Fruit fly (Drosophila melanogaster): ENCODE results near the gene Prestin.
A peak's percentile ranks its signal among the peaks of the same experiment; 100 is the strongest.

The Prestin gene

DNA sequence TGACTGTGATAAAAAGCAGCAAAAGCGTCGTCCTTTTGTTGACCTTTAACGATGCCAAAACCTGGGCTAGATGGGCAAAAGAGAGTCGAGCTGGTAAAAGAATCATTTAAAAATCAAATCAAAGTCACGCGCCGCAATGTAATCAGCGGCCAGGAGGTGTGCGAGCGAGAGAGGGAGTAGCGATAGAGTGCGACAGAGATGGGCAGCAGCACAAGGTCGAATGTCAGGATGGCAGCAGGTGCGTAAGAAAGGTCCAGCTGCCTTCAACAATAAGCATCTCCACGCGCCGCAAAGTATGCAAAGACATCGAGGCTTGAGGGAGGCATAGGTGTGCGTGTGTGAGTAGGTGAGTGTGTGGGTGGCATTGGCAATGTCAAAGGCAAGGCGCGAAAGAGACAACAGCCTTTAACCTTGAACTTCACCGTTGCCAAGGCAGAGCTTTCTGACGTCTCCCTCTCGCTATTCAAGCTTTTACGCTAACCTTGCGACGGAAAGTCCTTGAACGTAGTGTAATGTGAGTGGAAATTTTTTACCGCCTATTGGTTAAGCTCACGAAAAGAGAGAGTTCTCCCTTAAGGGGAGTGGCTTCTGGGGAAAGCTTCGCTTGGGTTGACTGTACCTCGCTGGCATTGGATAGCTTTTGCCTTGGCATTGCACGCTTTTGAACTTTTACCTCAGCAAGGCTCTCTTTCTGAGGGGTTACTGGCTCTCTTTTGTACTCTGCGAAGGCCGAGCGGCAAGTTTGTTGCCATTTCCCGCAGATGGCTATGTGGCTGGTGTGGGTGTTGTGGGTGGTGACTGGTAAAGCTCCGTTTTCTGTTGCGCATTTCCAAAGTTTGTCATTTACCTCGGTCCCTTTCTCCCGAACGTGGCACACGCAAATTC lies 22.3 kb upstream of the Prestin start:
- TF ChIP-seq Xrp1 (GFP tag; IDR thresholded peaks at IDR 0.05) (no peak), scrt (GFP tag; optimal IDR thresholded peaks at IDR 0.05) (peak; percentile 62), CG1602 (GFP tag; optimal IDR thresholded peaks at IDR 0.05) (no peak), CG18262 (tag; optimal IDR thresholded peaks at IDR 0.05) (no peak), CrebB (tag; optimal IDR thresholded peaks at IDR 0.05) (no peak), CG6272 (GFP tag; IDR thresholded peaks at IDR 0.05) (no peak), pum (GFP tag; optimal IDR thresholded peaks at IDR 0.05) (no peak), CG3726 (GFP tag; IDR thresholded peaks at IDR 0.05) (no peak), ken (GFP tag; IDR thresholded peaks at IDR 0.05) (no peak), Rfx (GFP tag; IDR thresholded peaks at IDR 0.05) (peak; percentile 49; the same call in 1 of the 2 replicates), usp (GFP tag; optimal IDR thresholded peaks at IDR 0.05) (no peak), Ets65A (GFP tag) (peak; percentile 53), Hey (tag; optimal IDR thresholded peaks at IDR 0.05) (peak; percentile 24), Vsx1 (GFP tag; optimal IDR thresholded peaks at IDR 0.05) (no peak), Oli (tag; optimal IDR thresholded peaks at IDR 0.05) (no peak), Lpt (GFP tag; optimal IDR thresholded peaks at IDR 0.05) (no peak), Hmr (GFP tag; optimal IDR thresholded peaks at IDR 0.05) (no peak), Ets97D (GFP tag; optimal IDR thresholded peaks at IDR 0.05) (no peak), CG11398 (GFP tag; optimal IDR thresholded peaks at IDR 0.05) (no peak), CG10267 (tag; optimal IDR thresholded peaks at IDR 0.05) (no peak), inv (GFP tag; IDR thresholded peaks at IDR 0.05; ENCODE audit: partially characterized antibody) (no peak), CG3163 (GFP tag; optimal IDR thresholded peaks at IDR 0.05) (peak; percentile 47), CG2199 (GFP tag; IDR thresholded peaks at IDR 0.05) (no peak), CG13287 (GFP tag; IDR thresholded peaks at IDR 0.05; ENCODE audit: partially characterized antibody) (no peak), CG14860 (GFP tag; IDR thresholded peaks at IDR 0.05; ENCODE audit: partially characterized antibody) (no peak), org-1 (GFP tag; optimal IDR thresholded peaks at IDR 0.05) (no peak), Sox102F (GFP tag; optimal IDR thresholded peaks at IDR 0.05) (no peak), tio (GFP tag; optimal IDR thresholded peaks at IDR 0.05) (no peak), cwo (GFP tag; optimal IDR thresholded peaks at IDR 0.05) (peak; percentile 15), cg (GFP tag; optimal IDR thresholded peaks at IDR 0.05) (peak; percentile 3), Scr (GFP tag; IDR thresholded peaks at IDR 0.05; ENCODE audit: partially characterized antibody) (no peak), Nf-YB (GFP tag; optimal IDR thresholded peaks at IDR 0.05) (no peak), chinmo (GFP tag; IDR thresholded peaks at IDR 0.05; ENCODE audit: partially characterized antibody) (0 out of 4 replicates have a peak, but pooled peaks have one; percentile 36), pb (GFP tag; optimal IDR thresholded peaks at IDR 0.05) (no peak), fru (optimal IDR thresholded peaks at IDR 0.05) (no peak), lab (GFP tag; optimal IDR thresholded peaks at IDR 0.05) (peak; percentile 0), Asciz (GFP tag; optimal IDR thresholded peaks at IDR 0.05) (no peak), pros (GFP tag; optimal IDR thresholded peaks at IDR 0.05) (no peak), tup (GFP tag; optimal IDR thresholded peaks at IDR 0.05) (no peak), CG17612 (GFP tag; IDR thresholded peaks at IDR 0.05) (no peak), Trl (optimal IDR thresholded peaks at IDR 0.05) (peak; percentile 48 to 75), Trl (GFP tag; optimal IDR thresholded peaks at IDR 0.05) (no peak), CG4854 (GFP tag; optimal IDR thresholded peaks at IDR 0.05) (no peak), GATAe (GFP tag; conservative IDR thresholded peaks at IDR 0.05) (no peak), Dbx (GFP tag; IDR thresholded peaks at IDR 0.05) (no peak), CG1832 (GFP tag; optimal IDR thresholded peaks at IDR 0.05) (peak; percentile 53), CG6175 (GFP tag; IDR thresholded peaks at IDR 0.05) (0 out of 3 replicates have a peak, but pooled peaks have one; percentile 28), Tbp (GFP tag; optimal IDR thresholded peaks at IDR 0.05) (no peak), TFAM (GFP tag; optimal IDR thresholded peaks at IDR 0.05) (no peak), CG7963 (GFP tag; IDR thresholded peaks at IDR 0.05; ENCODE audit: partially characterized antibody) (no peak)
